Worm (Caenorhabditis elegans) whole organism, L1 larva: Measurements from ENCODE around the gene F35G12.7.

Source experiments
- F16B12.6 ChIP-seq: fragments of 150-350 bp; optimal IDR thresholded peaks from 2 replicates; lab custom pipeline; 2014; ENCODE audit warnings: missing biosample characterization, missing genetic modification characterization
- aly-2 ChIP-seq: fragments of 150-350 bp; optimal IDR thresholded peaks from 2 replicates; lab custom pipeline; 2014; ENCODE audit warnings: missing biosample characterization, missing genetic modification characterization
- blmp-1 ChIP-seq: fragments of 150-350 bp; optimal IDR thresholded peaks from 2 replicates; lab custom pipeline; 2014; ENCODE audit warnings: missing biosample characterization, missing genetic modification characterization
- efl-1 ChIP-seq, 4 experiments: fragments of 150-350 bp; optimal IDR thresholded peaks in 3 of 4; peaks in 1 of 4; 1 replicate in 1 of 4; 2 replicates in 3 of 4; lab custom pipeline; 2014; ENCODE audit warnings: missing biosample characterization in 2 of 4, missing genetic modification characterization in 2 of 4, missing genetic modification reagents in 2 of 4
- efl-3 ChIP-seq: fragments of 200-800 bp; sonication (Bioruptor generic); optimal IDR thresholded peaks from 2 replicates; lab custom pipeline; 2018; ENCODE audit warnings: mild to moderate bottlenecking, missing genetic modification characterization, missing compliant biosample characterization
- elt-2 ChIP-seq: sonication (generic microtip); optimal IDR thresholded peaks from 2 replicates; lab custom pipeline; 2016; ENCODE audit warnings: missing genetic modification characterization, mild to moderate bottlenecking, inconsistent platforms, missing compliant biosample characterization, missing genetic modification reagents
- elt-3 ChIP-seq, 6 experiments: fragments of 150-350 bp in 1 of 6; sonication (generic microtip); optimal IDR thresholded peaks; 2 replicates each; lab custom pipeline; 2017 to 2018; ENCODE audit warnings: missing biosample characterization in 6 of 6, missing genetic modification characterization in 6 of 6, inconsistent platforms in 1 of 6
- fkh-10 ChIP-seq: sonication (generic microtip); optimal IDR thresholded peaks from 2 replicates; lab custom pipeline; 2017; ENCODE audit warnings: missing biosample characterization, missing genetic modification reagents, missing genetic modification characterization
- fkh-4 ChIP-seq: sonication (generic microtip); optimal IDR thresholded peaks from 2 replicates; lab custom pipeline; 2016; ENCODE audit warnings: missing compliant biosample characterization, missing genetic modification characterization, borderline replicate concordance
- fkh-8 ChIP-seq: sonication (generic microtip); optimal IDR thresholded peaks from 2 replicates; lab custom pipeline; 2016; ENCODE audit warnings: mild to moderate bottlenecking, missing genetic modification characterization, missing compliant biosample characterization
- lin-14 ChIP-seq: fragments of 200-800 bp; sonication (Bioruptor generic); optimal IDR thresholded peaks from 2 replicates; lab custom pipeline; 2018; ENCODE audit warnings: mild to moderate bottlenecking, missing genetic modification characterization, moderate library complexity, missing compliant biosample characterization
- lsy-2 ChIP-seq, 2 experiments: fragments of 150-350 bp; optimal IDR thresholded peaks; 2 replicates each; lab custom pipeline; 2014; ENCODE audit warnings: missing biosample characterization in 2 of 2, missing genetic modification characterization in 2 of 2
- mab-9 ChIP-seq: fragments of 200-800 bp; sonication (Bioruptor generic); IDR thresholded peaks from 2 replicates; pipeline ENCODE4 v1.3.6; 2022; ENCODE audit warnings: missing genetic modification reagents, missing genetic modification characterization, missing compliant biosample characterization
- mef-2 ChIP-seq: fragments of 150-350 bp; optimal IDR thresholded peaks from 2 replicates; lab custom pipeline; 2014; ENCODE audit warnings: missing biosample characterization, missing genetic modification characterization
- mep-1 ChIP-seq: fragments of 150-350 bp; optimal IDR thresholded peaks from 2 replicates; lab custom pipeline; 2014; ENCODE audit warnings: missing biosample characterization, missing genetic modification characterization
- nhr-71 ChIP-seq: sonication (generic microtip); optimal IDR thresholded peaks from 2 replicates; lab custom pipeline; 2016; ENCODE audit warnings: mild to moderate bottlenecking, missing genetic modification characterization, moderate library complexity, missing compliant biosample characterization
- nhr-85 ChIP-seq: sonication (generic microtip); peaks from one replicate; lab custom pipeline; 2016; ENCODE audit warnings: missing genetic modification characterization, inconsistent platforms, missing compliant biosample characterization
- rnt-1 ChIP-seq: sonication (generic microtip); optimal IDR thresholded peaks from 2 replicates; lab custom pipeline; 2016; ENCODE audit warnings: mild to moderate bottlenecking, missing genetic modification characterization, moderate library complexity, missing compliant biosample characterization
- snu-23 ChIP-seq: sonication (generic microtip); optimal IDR thresholded peaks from 2 replicates; lab custom pipeline; 2016; ENCODE audit warnings: missing genetic modification characterization, missing compliant biosample characterization
- sptf-1 ChIP-seq: fragments of 150-350 bp; optimal IDR thresholded peaks from 2 replicates; lab custom pipeline; 2014; ENCODE audit warnings: missing biosample characterization, missing genetic modification characterization
- swsn-7 ChIP-seq: sonication (generic microtip); optimal IDR thresholded peaks from 2 replicates; lab custom pipeline; 2016; ENCODE audit warnings: missing genetic modification characterization, missing compliant biosample characterization
- tlp-1 ChIP-seq: fragments of 150-350 bp; optimal IDR thresholded peaks from 2 replicates; lab custom pipeline; 2014; ENCODE audit warnings: missing biosample characterization, missing genetic modification characterization
- unc-130 ChIP-seq: fragments of 150-350 bp; optimal IDR thresholded peaks from 2 replicates; lab custom pipeline; 2017; ENCODE audit warnings: missing biosample characterization, missing genetic modification characterization, inconsistent platforms
- unc-62 ChIP-seq: fragments of 150-350 bp; optimal IDR thresholded peaks from 2 replicates; lab custom pipeline; 2014; ENCODE audit warnings: missing biosample characterization, missing genetic modification reagents, missing genetic modification characterization
- zip-4 ChIP-seq: fragments of 200-800 bp; sonication (Bioruptor generic); optimal IDR thresholded peaks from 2 replicates; lab custom pipeline; 2018; ENCODE audit warnings: mild to moderate bottlenecking, missing genetic modification characterization, moderate library complexity, missing compliant biosample characterization
- ztf-4 ChIP-seq: fragments of 150-350 bp; optimal IDR thresholded peaks from 2 replicates; lab custom pipeline; 2014; ENCODE audit warnings: missing biosample characterization, missing genetic modification characterization

F35G12.7 gene

ce11 chrIII:4626148-4626922 lies 39.2 kb upstream of the F35G12.7 start:
- TF ChIP-seq rnt-1 (no peak), elt-2 (tag; lab: Kevin White, UChicago) (no peak), ztf-4 (tag; lab: Kevin White, UChicago) (no peak), lin-14 (GFP tag; lab: Kevin White, UChicago) (peak; percentile 62), fkh-10 (GFP tag; lab: Kevin White, UChicago) (peak; percentile 78), mab-9 (GFP tag; lab: Robert Waterston, UW) (peak; percentile 49; the same call in 1 of the 2 replicates), fkh-4 (tag; lab: Kevin White, UChicago) (no peak), aly-2 (tag; lab: Kevin White, UChicago) (no peak)

- TF ChIP-seq sptf-1 (tag; lab: Kevin White, UChicago) (no peak), lin-14 (GFP tag; lab: Kevin White, UChicago) (peak; percentile 48), zip-4 (GFP tag; lab: Kevin White, UChicago) (no peak), unc-62 (GFP tag; lab: Kevin White, UChicago) (no peak), fkh-10 (GFP tag; lab: Kevin White, UChicago) (peak; percentile 46), unc-130 (tag; lab: Kevin White, UChicago) (no peak)
- TF ChIP-seq, all 84 proteins: peak for 2
Measured at ce11 chrIII:4622375-4623130, 35.4 kb upstream of the F35G12.7 start, which contains the start of gene lron-5. lron-5 (plus strand) TSS chrIII:4623029.

ce11 chrIII:4616071-4616571 lies 29.0 kb upstream of the F35G12.7 start, which contains the start of gene lips-3:
lips-3 (plus strand) TSS chrIII:4616528.
- TF ChIP-seq blmp-1 (tag; lab: Kevin White, UChicago) (peak; percentile 91), lsy-2 (tag; optimal IDR thresholded peaks at IDR 0.05; lab: Kevin White, UChicago) (no peak), lin-14 (GFP tag; lab: Kevin White, UChicago) (peak; percentile 11)

ce11 chrIII:4612334-4612953 lies 25.3 kb upstream of the F35G12.7 start, which contains the start of gene sel-2:
sel-2 (minus strand) TSS chrIII:4612384.
- TF ChIP-seq elt-3 (tag; optimal IDR thresholded peaks at IDR 0.05; lab: Kevin White, UChicago) (peak in 1 of 6 experiments; percentile 20), F16B12.6 (tag; lab: Kevin White, UChicago) (peak; percentile 67), snu-23 (GFP tag; lab: Kevin White, UChicago) (peak; percentile 40), efl-3 (GFP tag; lab: Kevin White, UChicago) (no peak), tlp-1 (no peak), fkh-8 (tag; lab: Kevin White, UChicago) (peak; percentile 5), efl-1 (optimal IDR thresholded peaks at IDR 0.05; lab: Kevin White, UChicago) (peak in 1 of 2 experiments; percentile 39), efl-1 (GFP tag; optimal IDR thresholded peaks at IDR 0.05 in 1 of 2; lab: Kevin White, UChicago) (peak; percentile 2 to 72), lin-14 (GFP tag; lab: Kevin White, UChicago) (peak; percentile 87), mef-2 (no peak), mep-1 (tag; lab: Kevin White, UChicago) (peak; percentile 62), nhr-85 (tag; lab: Kevin White, UChicago) (peak; percentile 58), swsn-7 (peak; percentile 15), nhr-71 (tag; lab: Kevin White, UChicago) (peak; percentile 4), blmp-1 (tag; lab: Kevin White, UChicago) (peak; percentile 37), lsy-2 (tag; optimal IDR thresholded peaks at IDR 0.05; lab: Kevin White, UChicago) (peak in 1 of 2 experiments; percentile 25), unc-130 (tag; lab: Kevin White, UChicago) (no peak)
- TF ChIP-seq, all 84 proteins: peak for 12

ce11 chrIII:4603837-4604236 lies 16.7 kb upstream of the F35G12.7 start:
- TF ChIP-seq ztf-4 (tag; lab: Kevin White, UChicago) (no peak), rnt-1 (peak; percentile 21)
